Fruit fly (Drosophila melanogaster) S2 (cell line): ENCODE data around the gene CG43355.
A peak's percentile ranks its signal among the peaks of the same experiment; 100 is the strongest.

Source experiments
- CG8478 ChIP-seq: fragments of >200 bp; optimal IDR thresholded peaks from 2 replicates; lab custom pipeline; 2018
- CTCF ChIP-seq, 2 experiments: fragments of >200 bp; optimal IDR thresholded peaks; 2 replicates each; lab custom pipeline; 2018

The CG43355 gene

dm6 chr2L:11500649-11501048 is 16.1 kb downstream of the CG43355 start:
- TF ChIP-seq CG8478 (lab: Kevin White, UChicago) (no peak), CTCF (optimal IDR thresholded peaks at IDR 0.05; lab: Kevin White, UChicago) (no peak)

DNA sequence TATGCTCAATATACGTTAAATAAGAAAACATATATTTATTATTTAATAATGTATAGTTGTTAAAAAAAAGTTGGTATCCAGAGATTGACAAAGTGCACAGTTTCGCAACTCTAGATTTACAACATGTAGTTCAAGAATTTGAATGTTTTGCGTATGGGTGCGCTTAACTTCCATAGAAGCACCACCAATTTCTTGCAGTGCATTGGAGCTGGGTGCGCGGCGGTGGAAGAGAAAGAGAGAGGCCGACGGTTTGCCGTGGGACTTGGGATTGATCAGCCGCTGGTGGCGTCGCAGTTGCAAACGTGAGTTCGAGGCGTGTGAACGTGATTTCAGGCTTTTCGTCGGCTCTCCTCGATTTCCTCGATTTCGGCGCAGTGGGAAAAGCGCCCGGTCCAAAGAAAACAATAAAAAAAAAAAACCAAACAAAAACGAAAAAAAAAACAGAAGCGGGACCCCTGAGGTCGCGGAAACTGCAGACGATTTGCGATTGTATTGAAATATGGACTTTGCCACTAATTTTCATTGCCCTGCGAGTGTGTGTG is 17.0 kb downstream of the CG43355 start, which contains the start of gene spz4:
spz4 (plus strand) TSS at position 289 of the 542 bp plus-strand sequence.
- TF ChIP-seq CTCF (optimal IDR thresholded peaks at IDR 0.05; lab: Kevin White, UChicago) (no peak), CG8478 (lab: Kevin White, UChicago) (no peak)

DNA sequence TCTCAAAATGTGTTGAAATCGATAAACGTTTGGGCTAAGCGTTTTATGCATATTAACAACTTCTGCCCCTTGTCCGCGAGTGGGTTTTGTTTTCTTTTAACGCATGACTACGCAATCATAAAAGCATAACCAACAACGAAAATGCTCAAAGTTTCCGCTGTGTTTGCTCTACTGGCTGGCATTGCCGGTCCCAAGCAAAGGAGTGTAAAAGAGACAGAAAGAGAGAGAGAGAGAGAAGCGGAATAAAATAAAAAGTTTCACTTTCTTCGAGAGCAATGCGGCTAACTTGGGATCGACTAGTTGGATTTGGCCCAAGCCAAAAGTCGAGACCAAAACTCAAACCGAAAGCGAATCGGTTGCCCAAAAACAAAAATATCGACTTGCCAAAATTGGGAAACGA is 18.2 kb downstream of the CG43355 start:
- TF ChIP-seq CG8478 (lab: Kevin White, UChicago) (no peak), CTCF (optimal IDR thresholded peaks at IDR 0.05; lab: Kevin White, UChicago) (no peak)

dm6 chr2L:11504896-11505569 is 20.5 kb downstream of the CG43355 start:
- TF ChIP-seq CTCF (optimal IDR thresholded peaks at IDR 0.05; lab: Kevin White, UChicago), result no peak
- no peak for TF ChIP-seq CG8478 (lab: Kevin White, UChicago)

- TF ChIP-seq CTCF (optimal IDR thresholded peaks at IDR 0.05; lab: Kevin White, UChicago) (peak; percentile 77 to 84), CG8478 (lab: Kevin White, UChicago) (no peak)
Observed at dm6 chr2L:11516526-11517441, 32.3 kb downstream of the CG43355 start, which contains the start of the genes Dlg5 and CG4970. Gene Dlg5 (minus strand): TSS chr2L:11517081. Gene CG4970 (plus strand): TSS chr2L:11517391.

- TF ChIP-seq CTCF (optimal IDR thresholded peaks at IDR 0.05; lab: Kevin White, UChicago) (no peak), CG8478 (lab: Kevin White, UChicago) (no peak)
Observed at dm6 chr2L:11519532-11519931, 35.0 kb downstream of the CG43355 start, which contains the start of gene CG14929. Gene CG14929 (plus strand): TSS chr2L:11519832.

- no peak for TF ChIP-seq CTCF (optimal IDR thresholded peaks at IDR 0.05; lab: Kevin White, UChicago)
- no peak for TF ChIP-seq CG8478 (lab: Kevin White, UChicago)
Observed at dm6 chr2L:11521185-11521584, 36.7 kb downstream of the CG43355 start, which contains the start of gene CG14930. Gene CG14930 (minus strand): TSS chr2L:11521285.

DNA sequence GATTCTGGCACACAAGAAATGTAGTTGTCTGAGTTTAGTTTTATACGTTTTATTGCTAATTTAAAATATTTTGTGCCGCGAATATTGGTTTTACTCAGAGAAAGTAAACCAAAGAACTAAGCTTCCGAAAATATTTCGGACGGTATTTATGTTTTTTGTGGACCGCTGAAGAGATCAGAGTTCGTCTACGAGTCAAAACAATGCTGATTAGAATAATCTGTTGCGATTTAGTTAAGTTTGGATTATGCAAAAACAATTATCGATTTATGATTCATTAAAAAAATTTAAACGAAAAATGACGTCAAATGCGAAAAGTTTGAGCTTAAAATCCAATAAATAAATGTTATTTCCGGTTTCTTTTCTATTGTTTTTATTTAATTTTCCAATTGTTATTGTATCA is 38.2 kb downstream of the CG43355 start, which contains the start of gene CG43153:
CG43153 (minus strand) TSS at position 101 of the 400 bp plus-strand sequence.
- TF ChIP-seq CG8478 (lab: Kevin White, UChicago) (no peak), CTCF (optimal IDR thresholded peaks at IDR 0.05; lab: Kevin White, UChicago) (no peak)

- TF ChIP-seq CG8478 (lab: Kevin White, UChicago) (no peak), CTCF (optimal IDR thresholded peaks at IDR 0.05; lab: Kevin White, UChicago) (no peak)
Observed at dm6 chr2L:11528129-11528589, 43.7 kb downstream of the CG43355 start, which contains the start of gene CG31705. Gene CG31705 (minus strand): TSS chr2L:11528205.

dm6 chr2L:11530952-11531351 is 46.4 kb downstream of the CG43355 start, which contains the start of gene CG31706:
Gene CG31706 (minus strand): TSS chr2L:11531052.
- TF ChIP-seq CTCF (optimal IDR thresholded peaks at IDR 0.05; lab: Kevin White, UChicago) (no peak), CG8478 (lab: Kevin White, UChicago) (no peak)

DNA sequence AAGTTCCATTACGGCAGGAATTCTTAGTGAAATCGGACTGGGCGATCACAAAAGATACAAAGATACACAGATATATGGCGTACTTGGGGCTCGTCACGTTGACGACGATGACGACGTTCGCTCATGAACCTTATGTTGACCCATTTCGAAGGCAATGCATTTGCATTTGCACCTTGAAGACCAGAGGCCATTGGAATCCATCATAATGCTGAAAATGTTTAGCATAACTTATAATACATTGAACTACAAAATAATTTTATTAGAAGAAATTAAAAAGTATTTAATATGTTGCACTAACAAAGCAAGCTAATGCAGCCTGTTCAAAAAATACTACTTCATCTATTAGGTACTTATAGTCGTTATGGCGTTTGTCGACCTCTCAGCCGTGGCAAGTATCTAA is 47.0 kb downstream of the CG43355 start, which contains the start of gene CG34162:
CG34162 (plus strand) TSS at position 301 of the 400 bp plus-strand sequence.
- TF ChIP-seq CTCF (optimal IDR thresholded peaks at IDR 0.05; lab: Kevin White, UChicago) (no peak), CG8478 (lab: Kevin White, UChicago) (no peak)

DNA sequence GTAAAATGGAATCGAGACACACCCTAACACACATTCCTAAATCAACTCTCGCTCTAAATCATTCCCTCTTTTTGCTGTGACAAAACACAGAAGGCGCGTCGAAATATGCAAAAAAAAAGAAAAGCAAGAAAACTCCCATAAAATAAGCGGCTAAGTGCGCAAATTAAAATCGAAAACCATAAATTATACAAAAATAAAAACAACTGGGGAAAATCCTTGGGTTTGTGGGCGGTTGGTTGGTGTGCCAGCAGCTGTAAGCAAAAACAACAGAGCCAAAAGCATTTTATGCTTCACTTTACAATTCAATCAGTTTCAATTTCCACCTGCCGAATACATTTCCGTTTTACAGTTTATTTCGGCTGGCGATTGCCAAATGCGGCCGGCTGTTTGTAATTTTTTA is 51.3 kb downstream of the CG43355 start, which contains the start of gene CG43438:
CG43438 (plus strand) TSS at position 301 of the 400 bp plus-strand sequence.
- TF ChIP-seq CTCF (optimal IDR thresholded peaks at IDR 0.05; lab: Kevin White, UChicago) (no peak), CG8478 (lab: Kevin White, UChicago) (no peak)
